Fruit fly (Drosophila melanogaster): ENCODE data around the gene CG13622.

dm6 chr3R:24523578-24523977 is at the start of gene CG13622:
- no peak for TF ChIP-seq CG14711 (tag; optimal IDR thresholded peaks at IDR 0.05)
- TF ChIP-seq toe (GFP tag; optimal IDR thresholded peaks at IDR 0.05): no peak
- TF ChIP-seq pad (GFP tag; optimal IDR thresholded peaks at IDR 0.05): no peak
- TF ChIP-seq cnc (optimal IDR thresholded peaks at IDR 0.05): no peak
- TF ChIP-seq ovo (GFP tag; optimal IDR thresholded peaks at IDR 0.05): no peak
